Worm (Caenorhabditis elegans): ENCODE data around the gene C29E4.9.

Gene C29E4.9

DNA sequence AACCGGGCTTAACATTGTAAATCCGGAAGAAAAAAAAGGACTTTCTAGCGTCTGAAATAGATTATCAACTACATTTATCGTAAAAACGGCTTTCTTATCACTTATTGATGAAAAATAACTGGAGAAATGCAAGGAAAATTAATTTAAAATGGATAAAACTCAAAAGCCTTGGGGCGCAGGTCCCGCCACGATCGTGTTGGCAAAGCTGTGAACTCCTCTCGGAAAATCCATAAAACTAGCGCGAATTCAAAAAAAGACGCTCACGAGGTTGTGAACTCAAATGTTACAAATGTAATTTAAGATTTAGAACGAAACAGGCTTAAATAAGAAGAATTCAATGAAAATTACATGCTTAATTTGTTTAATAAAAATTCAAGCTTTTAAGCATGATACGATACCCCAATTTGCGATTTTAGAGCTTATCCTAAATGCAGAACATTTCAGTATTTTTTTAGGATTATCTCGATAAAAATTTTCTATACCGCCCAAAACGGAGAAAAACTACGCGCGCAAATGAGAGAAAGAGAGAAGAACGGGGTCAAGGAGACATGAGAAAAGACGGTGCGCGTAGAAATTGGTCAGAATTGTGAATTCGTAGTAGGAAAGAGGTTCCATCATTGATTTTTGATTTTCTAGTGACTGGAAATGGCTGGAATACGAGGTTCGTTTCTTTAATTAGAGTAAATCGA lies 4.6 kb downstream of the C29E4.9 start, which contains the start of gene C29E4.15 (continued):
- TF ChIP-seq aly-2 (tag; optimal IDR thresholded peaks at IDR 0.05) (no peak), pax-3 (tag; optimal IDR thresholded peaks at IDR 0.05) (no peak), efl-1 (optimal IDR thresholded peaks at IDR 0.05) (peak; percentile 92), efl-1 (GFP tag; optimal IDR thresholded peaks at IDR 0.05 in 1 of 2) (peak; percentile 90 to 98), fkh-10 (GFP tag; optimal IDR thresholded peaks at IDR 0.05) (no peak), zag-1 (tag; optimal IDR thresholded peaks at IDR 0.05) (no peak), F16B12.6 (tag; optimal IDR thresholded peaks at IDR 0.05) (peak; percentile 30), pag-3 (tag; optimal IDR thresholded peaks at IDR 0.05; ENCODE audit: borderline replicate concordance, insufficient read depth) (no peak), zip-4 (GFP tag; optimal IDR thresholded peaks at IDR 0.05) (no peak), blmp-1 (tag; optimal IDR thresholded peaks at IDR 0.05) (peak; percentile 64), ceh-88 (GFP tag; IDR thresholded peaks at IDR 0.05) (no peak), rnt-1 (tag; optimal IDR thresholded peaks at IDR 0.05) (peak; percentile 68), lin-14 (GFP tag; optimal IDR thresholded peaks at IDR 0.05) (no peak), fos-1 (tag; optimal IDR thresholded peaks at IDR 0.05) (no peak), swsn-7 (tag; optimal IDR thresholded peaks at IDR 0.05) (peak; percentile 47), nhr-237 (tag; optimal IDR thresholded peaks at IDR 0.05) (no peak), lin-13 (GFP tag; optimal IDR thresholded peaks at IDR 0.05) (no peak), elt-2 (tag; optimal IDR thresholded peaks at IDR 0.05) (no peak), pqm-1 (tag; optimal IDR thresholded peaks at IDR 0.05) (no peak), nhr-47 (tag; optimal IDR thresholded peaks at IDR 0.05) (peak; percentile 58), dpl-1 (GFP tag; optimal IDR thresholded peaks at IDR 0.05) (peak; percentile 79 to 92 (median 84)), unc-130 (tag; optimal IDR thresholded peaks at IDR 0.05) (no peak), unc-98 (GFP tag; IDR thresholded peaks at IDR 0.05) (no peak), egl-13 (tag; optimal IDR thresholded peaks at IDR 0.05) (no peak), lir-3 (tag; optimal IDR thresholded peaks at IDR 0.05; ENCODE audit: poor library complexity) (no peak), hpl-2 (GFP tag; optimal IDR thresholded peaks at IDR 0.05) (no peak), sox-4 (tag; optimal IDR thresholded peaks at IDR 0.05) (no peak), ces-1 (GFP tag; optimal IDR thresholded peaks at IDR 0.05) (no peak), snpc-4 (tag; optimal IDR thresholded peaks at IDR 0.05) (no peak), unc-30 (tag; optimal IDR thresholded peaks at IDR 0.05) (no peak), C04F5.9 (tag; optimal IDR thresholded peaks at IDR 0.05) (no peak), ets-5 (GFP tag; IDR thresholded peaks at IDR 0.05) (no peak), fkh-4 (tag; optimal IDR thresholded peaks at IDR 0.05; ENCODE audit: borderline replicate concordance) (no peak), dsc-1 (tag; optimal IDR thresholded peaks at IDR 0.05) (no peak), tbx-2 (tag; optimal IDR thresholded peaks at IDR 0.05) (peak; percentile 21), lin-15B (tag; optimal IDR thresholded peaks at IDR 0.05) (peak; percentile 17), isw-1 (GFP tag; IDR thresholded peaks at IDR 0.05) (peak; percentile 33; the same call in 1 of the 2 replicates), egl-27 (tag; optimal IDR thresholded peaks at IDR 0.05) (no peak), ceh-90 (tag; optimal IDR thresholded peaks at IDR 0.05) (no peak), nhr-76 (tag; optimal IDR thresholded peaks at IDR 0.05) (no peak), sup-37 (GFP tag; optimal IDR thresholded peaks at IDR 0.05) (no peak), nhr-12 (tag; optimal IDR thresholded peaks at IDR 0.05) (no peak), mdl-1 (tag; optimal IDR thresholded peaks at IDR 0.05) (peak in 1 of 2 experiments; percentile 24), grh-1 (GFP tag; IDR thresholded peaks at IDR 0.05) (no peak), nhr-11 (tag; optimal IDR thresholded peaks at IDR 0.05) (no peak), nhr-90 (tag; optimal IDR thresholded peaks at IDR 0.05; ENCODE audit: poor library complexity) (no peak), snu-23 (GFP tag; optimal IDR thresholded peaks at IDR 0.05) (peak; percentile 58), C34B4.2 (tag; optimal IDR thresholded peaks at IDR 0.05) (no peak), nhr-71 (tag; optimal IDR thresholded peaks at IDR 0.05) (peak; percentile 70), ztf-11 (tag; optimal IDR thresholded peaks at IDR 0.05) (no peak), ceh-8 (GFP tag; optimal IDR thresholded peaks at IDR 0.05) (no peak), fkh-8 (tag; optimal IDR thresholded peaks at IDR 0.05) (peak; percentile 29)
